Worm (Caenorhabditis elegans) whole organism, L4 larva: ENCODE measurements around the gene metl-9.

Experiments
- daf-16 ChIP-seq, 3 experiments: sonication (generic microtip); optimal IDR thresholded peaks; 2 replicates each; lab custom pipeline; 2016 to 2017; ENCODE audit warnings: missing genetic modification characterization in 3 of 3, missing genetic modification reagents in 3 of 3, mild to moderate bottlenecking in 2 of 3, missing compliant biosample characterization in 2 of 3, missing biosample characterization in 1 of 3, moderate library complexity in 1 of 3
- gei-8 ChIP-seq: fragments of 200-800 bp; sonication (Bioruptor generic); optimal IDR thresholded peaks from 2 replicates; lab custom pipeline; 2018; ENCODE audit warnings: mild to moderate bottlenecking, missing genetic modification characterization, missing compliant biosample characterization
- hlh-30 ChIP-seq: sonication (generic microtip); optimal IDR thresholded peaks from 2 replicates; lab custom pipeline; 2017; ENCODE audit warnings: antibody characterized with exemption, mild to moderate bottlenecking, missing genetic modification characterization, missing compliant biosample characterization; ENCODE audit not compliant: insufficient read depth
- hmg-1.1 ChIP-seq: fragments of 200-800 bp; sonication (Bioruptor generic); IDR thresholded peaks from 2 replicates; pipeline ENCODE4 v1.3.6; 2022; ENCODE audit warnings: missing genetic modification reagents, missing genetic modification characterization, missing compliant biosample characterization
- lin-39 ChIP-seq: fragments of 150-350 bp; optimal IDR thresholded peaks from 2 replicates; lab custom pipeline; 2014; ENCODE audit warnings: missing biosample characterization, missing genetic modification reagents, missing genetic modification characterization
- mdl-1 ChIP-seq, 2 experiments: fragments of 150-350 bp in 1 of 2; sonication (generic microtip) in 1 of 2; optimal IDR thresholded peaks; 2 replicates each; lab custom pipeline; 2014 to 2017; ENCODE audit warnings: missing biosample characterization in 2 of 2, missing genetic modification characterization in 2 of 2
- sdz-12 ChIP-seq: fragments of 200-800 bp; sonication (Bioruptor generic); optimal IDR thresholded peaks from 2 replicates; lab custom pipeline; 2018; ENCODE audit warnings: mild to moderate bottlenecking, missing genetic modification characterization, missing compliant biosample characterization
- unc-39 ChIP-seq: sonication (generic microtip); optimal IDR thresholded peaks from 2 replicates; lab custom pipeline; 2017; ENCODE audit warnings: missing biosample characterization, missing genetic modification characterization
- unc-62 ChIP-seq, 3 experiments: fragments of 150-350 bp in 1 of 3; sonication (generic microtip); optimal IDR thresholded peaks in 2 of 3; peaks in 1 of 3; 1 replicate in 1 of 3; 2 replicates in 2 of 3; lab custom pipeline; 2014 to 2017; ENCODE audit warnings: missing biosample characterization in 3 of 3, missing genetic modification characterization in 3 of 3, missing genetic modification reagents in 3 of 3, missing genotype in 1 of 3
- ztf-11 ChIP-seq: fragments of 150-350 bp; optimal IDR thresholded peaks from 2 replicates; lab custom pipeline; 2014; ENCODE audit warnings: missing biosample characterization, missing genetic modification characterization

DNA sequence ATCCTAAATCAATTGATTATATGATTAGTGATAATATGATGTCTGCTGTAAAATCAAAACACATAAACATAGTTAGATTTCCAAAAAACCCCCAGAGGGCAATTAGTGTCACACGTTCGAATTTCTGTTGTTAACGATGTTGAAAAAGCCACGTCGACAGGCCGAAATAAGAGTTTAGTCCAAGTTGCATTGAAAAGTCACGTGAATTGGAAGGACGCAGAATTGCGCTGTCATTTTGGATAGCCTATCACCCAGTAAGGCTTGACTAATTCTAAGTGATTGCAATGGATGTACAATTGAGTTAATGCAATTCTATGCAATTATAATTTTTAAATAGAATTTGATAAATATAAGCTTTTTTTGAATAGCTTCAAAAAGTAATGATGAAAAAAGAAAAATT is 43.4 kb downstream of the metl-9 start:
- no peak for TF ChIP-seq hlh-30
- no peak for TF ChIP-seq hmg-1.1 (GFP tag; lab: Robert Waterston, UW)
- TF ChIP-seq sdz-12, result no peak
- TF ChIP-seq gei-8 (GFP tag; lab: Kevin White, UChicago), result no peak
- no peak for TF ChIP-seq unc-39 (tag; lab: Kevin White, UChicago)
- no peak for TF ChIP-seq mdl-1 (tag; optimal IDR thresholded peaks at IDR 0.05; lab: Kevin White, UChicago)
- no peak for TF ChIP-seq ztf-11 (tag; lab: Kevin White, UChicago)
- TF ChIP-seq lin-39 (tag; lab: Kevin White, UChicago), result no peak
- no peak for TF ChIP-seq daf-16 (GFP tag; optimal IDR thresholded peaks at IDR 0.05; lab: Kevin White, UChicago)
- TF ChIP-seq daf-16 (tag; optimal IDR thresholded peaks at IDR 0.05; lab: Kevin White, UChicago), result no peak
- TF ChIP-seq unc-62 (GFP tag; optimal IDR thresholded peaks at IDR 0.05 in 1 of 2; lab: Kevin White, UChicago), result no peak
- no peak for TF ChIP-seq unc-62 (tag; optimal IDR thresholded peaks at IDR 0.05; lab: Kevin White, UChicago)
